Fruit fly (Drosophila melanogaster) whole organism, prepupa: ENCODE measurements around the gene Acph-1.

Experiments
- Blimp-1 ChIP-seq: fragments of 200-800 bp; sonication (Bioruptor generic); optimal IDR thresholded peaks from 3 replicates; lab custom pipeline; 2017; ENCODE audit warnings: missing biosample characterization, missing genetic modification characterization, mild to moderate bottlenecking, moderate library complexity, missing genetic modification reagents
- CG10631 ChIP-seq: fragments of 200-800 bp; sonication (Bioruptor generic); optimal IDR thresholded peaks from 2 replicates; lab custom pipeline; 2016; ENCODE audit warnings: missing biosample characterization, missing genetic modification characterization
- CG10669 ChIP-seq: fragments of 200-800 bp; sonication (Bioruptor generic); optimal IDR thresholded peaks from 3 replicates; lab custom pipeline; 2018; ENCODE audit warnings: missing biosample characterization, mild to moderate bottlenecking, missing genetic modification characterization, moderate library complexity
- CG11762 ChIP-seq: fragments of 200-800 bp; sonication (Bioruptor generic); optimal IDR thresholded peaks from 3 replicates; lab custom pipeline; 2016; ENCODE audit warnings: missing biosample characterization, missing genetic modification characterization; ENCODE audit not compliant: insufficient read depth
- CG15336 ChIP-seq: fragments of 200-800 bp; sonication (Bioruptor generic); IDR thresholded peaks from 2 replicates; pipeline ENCODE4 v1.3.6; 2022; ENCODE audit warnings: missing biosample characterization, missing genetic modification characterization
- CG3032 ChIP-seq: fragments of 200-800 bp; optimal IDR thresholded peaks from 2 replicates; lab custom pipeline; 2019; ENCODE audit warnings: missing biosample characterization, mild to moderate bottlenecking, missing genetic modification characterization, moderate library complexity
- CG31627 ChIP-seq: fragments of 200-800 bp; sonication (Bioruptor generic); optimal IDR thresholded peaks from 3 replicates; lab custom pipeline; 2016; ENCODE audit warnings: missing biosample characterization, missing genetic modification characterization
- CG32006 ChIP-seq: fragments of 200-800 bp; sonication (Bioruptor generic); optimal IDR thresholded peaks from 3 replicates; lab custom pipeline; 2017; ENCODE audit warnings: missing biosample characterization, mild to moderate bottlenecking, missing genetic modification characterization
- CG4318 ChIP-seq: fragments of 200-800 bp; sonication (Bioruptor generic); optimal IDR thresholded peaks from 3 replicates; lab custom pipeline; 2017; ENCODE audit warnings: missing biosample characterization, mild to moderate bottlenecking, missing genetic modification characterization
- CG6163 ChIP-seq: fragments of 200-800 bp; sonication (Bioruptor generic); IDR thresholded peaks from 3 replicates; pipeline ENCODE4 v1.3.6; 2022; ENCODE audit warnings: missing biosample characterization, missing genetic modification characterization
- CG6808 ChIP-seq: fragments of 200-800 bp; sonication (Bioruptor generic); optimal IDR thresholded peaks from 3 replicates; lab custom pipeline; 2017; ENCODE audit warnings: missing biosample characterization, missing genetic modification characterization, mild to moderate bottlenecking, moderate library complexity, missing genetic modification reagents
- CG8319 ChIP-seq: fragments of 200-800 bp; sonication (Bioruptor generic); optimal IDR thresholded peaks from 3 replicates; lab custom pipeline; 2016; ENCODE audit warnings: missing biosample characterization, missing genetic modification characterization
- CG8632 ChIP-seq: fragments of 200-800 bp; sonication (Bioruptor generic); optimal IDR thresholded peaks from 3 replicates; lab custom pipeline; 2016; ENCODE audit warnings: missing biosample characterization, missing genetic modification characterization
- Eip78C ChIP-seq: fragments of 200-800 bp; sonication (Bioruptor generic); peaks from one replicate; lab custom pipeline; 2016; ENCODE audit warnings: missing biosample characterization, missing genetic modification characterization
- Ets21C ChIP-seq: fragments of 200-800 bp; sonication (Bioruptor generic); optimal IDR thresholded peaks from 3 replicates; lab custom pipeline; 2016; ENCODE audit warnings: missing biosample characterization, missing genetic modification characterization
- Ets96B ChIP-seq: fragments of 200-800 bp; optimal IDR thresholded peaks from 2 replicates; lab custom pipeline; 2019; ENCODE audit warnings: missing biosample characterization, mild to moderate bottlenecking, missing genetic modification characterization, moderate library complexity
- Hr38 ChIP-seq: sonication (Bioruptor generic); optimal IDR thresholded peaks from 2 replicates; lab custom pipeline; 2016; ENCODE audit warnings: missing biosample characterization, missing genetic modification characterization
- Lpt ChIP-seq: fragments of 200-800 bp; sonication (Bioruptor generic); optimal IDR thresholded peaks from 3 replicates; lab custom pipeline; 2016; ENCODE audit warnings: missing biosample characterization, missing genetic modification characterization
- OdsH ChIP-seq: fragments of 200-800 bp; sonication (Bioruptor generic); optimal IDR thresholded peaks from 3 replicates; lab custom pipeline; 2016; ENCODE audit warnings: missing biosample characterization, missing genetic modification characterization
- Smox ChIP-seq: fragments of 200-800 bp; sonication (Bioruptor generic); optimal IDR thresholded peaks from 3 replicates; lab custom pipeline; 2016; ENCODE audit warnings: missing biosample characterization, missing genetic modification characterization
- Sox14 ChIP-seq: fragments of 200-800 bp; sonication (Bioruptor generic); optimal IDR thresholded peaks from 3 replicates; lab custom pipeline; 2016; ENCODE audit warnings: missing biosample characterization, missing genetic modification characterization
- achi ChIP-seq: fragments of 200-800 bp; sonication (Bioruptor generic); optimal IDR thresholded peaks from 3 replicates; lab custom pipeline; 2016; ENCODE audit warnings: missing biosample characterization, missing genetic modification characterization
- acj6 ChIP-seq: fragments of 200-800 bp; sonication (Bioruptor generic); optimal IDR thresholded peaks from 3 replicates; lab custom pipeline; 2016; ENCODE audit warnings: missing biosample characterization, missing genetic modification characterization
- cyc ChIP-seq: fragments of 200-800 bp; sonication (Bioruptor generic); optimal IDR thresholded peaks from 3 replicates; lab custom pipeline; 2016; ENCODE audit warnings: missing biosample characterization, missing genetic modification characterization
- dac ChIP-seq: fragments of 200-800 bp; sonication (Bioruptor generic); optimal IDR thresholded peaks from 2 replicates; lab custom pipeline; 2017; ENCODE audit warnings: missing biosample characterization, mild to moderate bottlenecking, missing genetic modification characterization
- dsx ChIP-seq: fragments of 200-800 bp; optimal IDR thresholded peaks from 3 replicates; lab custom pipeline; 2019; ENCODE audit warnings: missing biosample characterization, mild to moderate bottlenecking, missing genetic modification characterization, moderate library complexity; ENCODE audit not compliant: poor library complexity, severe bottlenecking
- eg ChIP-seq: fragments of 200-800 bp; sonication (Bioruptor generic); IDR thresholded peaks from 3 replicates; pipeline ENCODE4 v1.3.6; 2022; ENCODE audit warnings: missing biosample characterization, missing genetic modification characterization
- esn ChIP-seq: fragments of 200-800 bp; sonication (Bioruptor generic); optimal IDR thresholded peaks from 2 replicates; lab custom pipeline; 2016; ENCODE audit warnings: missing biosample characterization, mild to moderate bottlenecking, missing genetic modification characterization, moderate library complexity
- lz ChIP-seq: fragments of 200-800 bp; sonication (Bioruptor generic); optimal IDR thresholded peaks from 3 replicates; lab custom pipeline; 2016; ENCODE audit warnings: missing biosample characterization, missing genetic modification characterization
- net ChIP-seq: fragments of 200-800 bp; sonication (Bioruptor generic); optimal IDR thresholded peaks from 3 replicates; lab custom pipeline; 2016; ENCODE audit warnings: missing biosample characterization, missing genetic modification characterization
- pdm3 ChIP-seq: fragments of 200-800 bp; sonication (Bioruptor generic); optimal IDR thresholded peaks from 3 replicates; lab custom pipeline; 2016; ENCODE audit warnings: missing biosample characterization, missing genetic modification characterization
- salr ChIP-seq, 2 experiments: fragments of 200-800 bp; sonication (Bioruptor generic); optimal IDR thresholded peaks; 3 replicates each; lab custom pipeline; 2016 to 2018; ENCODE audit warnings: missing biosample characterization in 2 of 2, missing genetic modification characterization in 2 of 2, mild to moderate bottlenecking in 1 of 2
- spab ChIP-seq: fragments of 200-800 bp; sonication (Bioruptor generic); optimal IDR thresholded peaks from 2 replicates; lab custom pipeline; 2017; ENCODE audit warnings: missing biosample characterization, mild to moderate bottlenecking, missing genetic modification characterization, missing genetic modification reagents
- topi ChIP-seq: fragments of 200-800 bp; sonication (Bioruptor generic); optimal IDR thresholded peaks from 3 replicates; lab custom pipeline; 2016; ENCODE audit warnings: missing biosample characterization, missing genetic modification characterization

The Acph-1 gene

DNA sequence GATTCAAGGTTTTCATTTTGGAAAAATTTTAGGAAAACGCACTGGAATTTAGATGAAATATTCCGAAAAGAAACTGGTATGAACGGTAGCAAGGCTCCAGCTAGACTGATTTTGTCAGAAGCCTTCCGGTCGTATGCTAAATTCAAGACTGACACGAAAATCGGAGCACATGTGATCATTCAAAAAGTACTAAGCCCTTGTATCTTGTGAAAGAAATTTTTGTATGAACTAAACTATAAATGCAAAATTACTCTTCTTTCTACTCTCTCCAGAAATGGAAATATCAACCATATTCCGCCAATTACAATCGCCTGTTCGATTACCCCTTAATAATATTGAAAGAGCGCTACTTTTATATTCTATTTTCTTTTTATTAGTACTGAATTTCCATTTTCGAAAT is 44.4 kb upstream of the Acph-1 start, which contains the start of gene ocn:
ocn (minus strand) TSS at position 101 of the 400 bp plus-strand sequence.
- TF ChIP-seq Blimp-1 (GFP tag; lab: Kevin White, UChicago) (no peak), Sox14 (no peak), Smox (GFP tag; lab: Kevin White, UChicago) (no peak), Ets21C (no peak)
- TF ChIP-seq, all 60 proteins: peak for 0

- TF ChIP-seq net (GFP tag; lab: Kevin White, UChicago) = no peak
- TF ChIP-seq Blimp-1 (GFP tag; lab: Kevin White, UChicago) = no peak
- TF ChIP-seq CG6808 (GFP tag; lab: Kevin White, UChicago) = no peak
- no peak for TF ChIP-seq Ets96B (tag; lab: Kevin White, UChicago)
- no peak for TF ChIP-seq Lpt (GFP tag; lab: Kevin White, UChicago)
- no peak for TF ChIP-seq CG3032
- TF ChIP-seq Eip78C (GFP tag; lab: Kevin White, UChicago) = no peak
- no peak for TF ChIP-seq CG32006 (GFP tag; lab: Kevin White, UChicago)
- no peak for TF ChIP-seq CG8319 (GFP tag; lab: Kevin White, UChicago)
- no peak for TF ChIP-seq dsx (GFP tag; lab: Kevin White, UChicago)
- TF ChIP-seq Ets21C = no peak
- no peak for TF ChIP-seq acj6 (GFP tag; lab: Kevin White, UChicago)
- no peak for TF ChIP-seq dac (GFP tag; lab: Kevin White, UChicago)
- TF ChIP-seq, all 60 proteins: peak for 0
These were observed 43.4 kb upstream of the Acph-1 start, which contains the start of gene ZIPIC for dm6 chr3R:30036609-30037008. TSS of gene ZIPIC (minus strand) at chr3R:30036870.

- TF ChIP-seq CG32006 (GFP tag; lab: Kevin White, UChicago) (no peak), Eip78C (GFP tag; lab: Kevin White, UChicago) (no peak), CG15336 (GFP tag; lab: Robert Waterston, UW) (no peak), spab (no peak), topi (no peak), CG11762 (GFP tag; lab: Kevin White, UChicago) (no peak), lz (GFP tag; lab: Kevin White, UChicago) (no peak), CG3032 (no peak), cyc (GFP tag; lab: Kevin White, UChicago) (no peak), achi (no peak), dsx (GFP tag; lab: Kevin White, UChicago) (no peak), pdm3 (GFP tag; lab: Kevin White, UChicago) (no peak), CG31627 (GFP tag; lab: Kevin White, UChicago) (no peak), Ets96B (tag; lab: Kevin White, UChicago) (no peak), Hr38 (GFP tag; lab: Kevin White, UChicago) (no peak), CG6163 (GFP tag; lab: Robert Waterston, UW) (no peak), CG10631 (GFP tag; lab: Kevin White, UChicago) (no peak)
These were observed 39.1 kb upstream of the Acph-1 start for dm6 chr3R:30032281-30032680.

dm6 chr3R:30030061-30030460 is 36.9 kb upstream of the Acph-1 start:
- TF ChIP-seq dac (GFP tag; lab: Kevin White, UChicago) (no peak), pdm3 (GFP tag; lab: Kevin White, UChicago) (no peak), Lpt (GFP tag; lab: Kevin White, UChicago) (no peak), OdsH (GFP tag; lab: Kevin White, UChicago) (no peak), CG8632 (GFP tag; lab: Kevin White, UChicago) (no peak), CG10669 (no peak), lz (GFP tag; lab: Kevin White, UChicago) (no peak), CG11762 (GFP tag; lab: Kevin White, UChicago) (no peak), CG4318 (GFP tag; lab: Kevin White, UChicago) (no peak), salr (GFP tag; optimal IDR thresholded peaks at IDR 0.05; lab: Kevin White, UChicago) (no peak), CG6808 (GFP tag; lab: Kevin White, UChicago) (no peak), CG32006 (GFP tag; lab: Kevin White, UChicago) (no peak), eg (GFP tag; lab: Robert Waterston, UW) (no peak), esn (GFP tag; lab: Kevin White, UChicago) (no peak)
